Worm (Caenorhabditis elegans): ENCODE results near the gene obr-2.
A peak's percentile ranks its signal among the peaks of the same experiment; 100 is the strongest.

The obr-2 gene

ce11 chrV:15059534-15059933 is 45.5 kb upstream of the obr-2 start, which contains the start of the genes mcm-3 and C25D7.15 (continued):
- TF ChIP-seq ztf-22 (GFP tag; optimal IDR thresholded peaks at IDR 0.05) (no peak), fkh-3 (tag; optimal IDR thresholded peaks at IDR 0.05) (no peak), F52B5.7 (tag; optimal IDR thresholded peaks at IDR 0.05) (no peak), ztf-3 (GFP tag; optimal IDR thresholded peaks at IDR 0.05) (no peak), efl-1 (GFP tag; optimal IDR thresholded peaks at IDR 0.05) (peak; percentile 96), aptf-2 (GFP tag; conservative IDR thresholded peaks at IDR 0.05) (no peak), nhr-27 (tag; optimal IDR thresholded peaks at IDR 0.05) (no peak), F33H1.4 (GFP tag; IDR thresholded peaks at IDR 0.05) (peak; percentile 75), C06A6.2 (GFP tag; conservative IDR thresholded peaks at IDR 0.05) (no peak), nfyb-1 (GFP tag; IDR thresholded peaks at IDR 0.05) (no peak), ceh-27 (GFP tag; optimal IDR thresholded peaks at IDR 0.05) (no peak), hmg-1.2 (GFP tag; IDR thresholded peaks at IDR 0.05) (peak; percentile 46; the same call in 1 of the 2 replicates), cebp-2 (GFP tag; IDR thresholded peaks at IDR 0.05) (no peak), dox-1 (GFP tag; IDR thresholded peaks at IDR 0.05) (peak; percentile 69; the same call in 1 of the 2 replicates), ztf-26 (tag; optimal IDR thresholded peaks at IDR 0.05) (no peak), lin-40 (tag; optimal IDR thresholded peaks at IDR 0.05) (no peak), pbrm-1 (GFP tag; IDR thresholded peaks at IDR 0.05) (peak; percentile 63; the same call in 1 of the 2 replicates), unc-130 (GFP tag; optimal IDR thresholded peaks at IDR 0.05) (peak; percentile 0), rpc-1 (optimal IDR thresholded peaks at IDR 0.05) (no peak), rpc-1 (tag; optimal IDR thresholded peaks at IDR 0.05) (no peak), unc-62 (GFP tag; optimal IDR thresholded peaks at IDR 0.05) (no peak), Y67H2A.10 (GFP tag; conservative IDR thresholded peaks at IDR 0.05) (no peak), F22D6.2 (tag; optimal IDR thresholded peaks at IDR 0.05) (no peak), hlh-26 (GFP tag; conservative IDR thresholded peaks at IDR 0.05) (no peak), egl-44 (GFP tag; IDR thresholded peaks at IDR 0.05) (no peak), tbp1 (GFP tag; optimal IDR thresholded peaks at IDR 0.05) (peak; percentile 55), madf-3 (GFP tag; IDR thresholded peaks at IDR 0.05) (peak; percentile 78; the same call in 1 of the 2 replicates), ztf-18 (tag; optimal IDR thresholded peaks at IDR 0.05) (peak; percentile 7), attf-3 (GFP tag; conservative IDR thresholded peaks at IDR 0.05) (0 out of 2 replicates have a peak, but pooled peaks have one; percentile 42), nfya-1 (tag; optimal IDR thresholded peaks at IDR 0.05; ENCODE audit: borderline replicate concordance, insufficient read depth) (no peak), lsy-27 (tag; optimal IDR thresholded peaks at IDR 0.05; ENCODE audit: borderline replicate concordance, insufficient read depth) (no peak), lin-26 (GFP tag; IDR thresholded peaks at IDR 0.05) (no peak), B0019.2 (GFP tag; conservative IDR thresholded peaks at IDR 0.05) (peak; percentile 84), F39B2.1 (GFP tag; IDR thresholded peaks at IDR 0.05) (no peak), Y79H2A.3 (GFP tag; conservative IDR thresholded peaks at IDR 0.05) (no peak), him-1 (tag; optimal IDR thresholded peaks at IDR 0.05) (peak; percentile 53), egrh-3 (GFP tag; IDR thresholded peaks at IDR 0.05) (no peak), snpc-4 (GFP tag; optimal IDR thresholded peaks at IDR 0.05) (no peak), snpc-4 (tag; optimal IDR thresholded peaks at IDR 0.05) (peak in 1 of 4 experiments; percentile 42), ztf-6 (GFP tag; IDR thresholded peaks at IDR 0.05) (no peak), ets-4 (GFP tag; optimal IDR thresholded peaks at IDR 0.05) (no peak), F57C9.4 (tag; optimal IDR thresholded peaks at IDR 0.05) (no peak), ceh-100 (GFP tag; IDR thresholded peaks at IDR 0.05) (no peak), hmg-20 (GFP tag; IDR thresholded peaks at IDR 0.05) (no peak), madf-10 (tag; optimal IDR thresholded peaks at IDR 0.05) (no peak), chd-7 (tag; optimal IDR thresholded peaks at IDR 0.05) (no peak), xnd-1 (tag; optimal IDR thresholded peaks at IDR 0.05) (peak; percentile 72), let-607 (tag; optimal IDR thresholded peaks at IDR 0.05) (no peak), ceh-40 (GFP tag; IDR thresholded peaks at IDR 0.05) (no peak), sdz-38 (tag; optimal IDR thresholded peaks at IDR 0.05) (no peak)
